Worm (Caenorhabditis elegans): ENCODE data around the gene nhr-14.

ce11 chrX:8481716-8482115 is 5.7 kb upstream of the nhr-14 start:
- TF ChIP-seq klf-2 (GFP tag; conservative IDR thresholded peaks at IDR 0.05) (no peak), ztf-23 (GFP tag; IDR thresholded peaks at IDR 0.05) (no peak), ref-1 (GFP tag; conservative IDR thresholded peaks at IDR 0.05) (no peak), T22C8.4 (GFP tag; IDR thresholded peaks at IDR 0.05) (no peak)
